Worm (Caenorhabditis elegans): Measurements from ENCODE around the gene C35D10.12.

DNA sequence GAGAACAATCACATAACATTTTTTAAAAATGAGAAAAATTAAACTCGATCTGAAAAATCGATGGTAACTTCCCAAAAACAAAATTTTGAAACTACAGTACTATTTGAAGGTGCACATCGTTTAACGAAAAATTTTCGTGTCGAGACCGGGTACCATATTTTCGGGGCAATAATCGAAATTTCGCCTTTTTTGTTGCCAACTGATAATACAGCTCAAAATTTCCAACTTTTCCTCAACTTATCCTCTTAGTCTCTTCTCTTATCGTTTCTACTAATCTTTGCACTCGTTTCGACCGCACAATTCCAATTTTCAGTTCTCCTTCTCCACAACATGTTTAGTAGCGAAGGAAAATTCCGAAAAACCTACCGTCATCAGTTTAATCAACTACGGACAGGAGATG, 32.3 kb upstream of the C35D10.12 start, which contains the start of gene rom-1:
- TF ChIP-seq dve-1 (tag; optimal IDR thresholded peaks at IDR 0.05; ENCODE audit: insufficient read depth) (no peak), php-3 (GFP tag; IDR thresholded peaks at IDR 0.05) (no peak), lir-3 (tag; optimal IDR thresholded peaks at IDR 0.05) (no peak), lsy-2 (tag; optimal IDR thresholded peaks at IDR 0.05) (no peak), nhr-11 (tag; optimal IDR thresholded peaks at IDR 0.05) (no peak), skn-1 (tag; optimal IDR thresholded peaks at IDR 0.05) (no peak), spr-1 (tag; optimal IDR thresholded peaks at IDR 0.05) (no peak), snpc-1.2 (GFP tag; IDR thresholded peaks at IDR 0.05) (no peak), Y5F2A.4 (GFP tag; optimal IDR thresholded peaks at IDR 0.05) (no peak)
